Worm (Caenorhabditis elegans) whole organism, mixed stage, embryonic: ENCODE results near the gene exc-13.
A peak's percentile ranks its signal among the peaks of the same experiment; 100 is the strongest.
"Not testable (repeated sequence)": the region's sequence is repeated elsewhere in the genome, so short reads cannot be mapped to it uniquely, and the experiment has no call there.

Experiments
- M03D4.4 ChIP-seq: sonication (generic microtip); optimal IDR thresholded peaks from 2 replicates; lab custom pipeline; 2017; ENCODE audit warnings: mild to moderate bottlenecking, missing genetic modification characterization, missing compliant biosample characterization
- bed-3 ChIP-seq: fragments of 200-800 bp; sonication (Bioruptor generic); optimal IDR thresholded peaks from 3 replicates; lab custom pipeline; 2018; ENCODE audit warnings: mild to moderate bottlenecking, missing genetic modification characterization, moderate library complexity, missing compliant biosample characterization
- blmp-1 ChIP-seq: fragments of 150-350 bp; optimal IDR thresholded peaks from 2 replicates; lab custom pipeline; 2014; ENCODE audit warnings: missing biosample characterization, missing genetic modification characterization
- ceh-39 ChIP-seq: fragments of 150-350 bp; optimal IDR thresholded peaks from 2 replicates; lab custom pipeline; 2014; ENCODE audit warnings: missing biosample characterization, missing genetic modification characterization
- ceh-43 ChIP-seq: fragments of 200-800 bp; sonication (Bioruptor generic); optimal IDR thresholded peaks from 2 replicates; lab custom pipeline; 2018; ENCODE audit warnings: mild to moderate bottlenecking, missing genetic modification characterization, moderate library complexity, missing compliant biosample characterization
- ceh-83 ChIP-seq: fragments of 200-800 bp; sonication (Bioruptor generic); optimal IDR thresholded peaks from 2 replicates; lab custom pipeline; 2018; ENCODE audit warnings: mild to moderate bottlenecking, missing genetic modification characterization, missing compliant biosample characterization
- ces-1 ChIP-seq: fragments of 150-350 bp; optimal IDR thresholded peaks from 2 replicates; lab custom pipeline; 2014; ENCODE audit warnings: missing biosample characterization, missing genetic modification reagents, missing genetic modification characterization
- cnd-1 ChIP-seq: fragments of 200-800 bp; sonication (Bioruptor generic); optimal IDR thresholded peaks from 2 replicates; lab custom pipeline; 2018; ENCODE audit warnings: mild to moderate bottlenecking, missing genetic modification characterization, missing compliant biosample characterization
- elt-1 ChIP-seq: sonication (generic microtip); optimal IDR thresholded peaks from 2 replicates; lab custom pipeline; 2017; ENCODE audit warnings: missing genetic modification characterization, mild to moderate bottlenecking, missing compliant biosample characterization, antibody characterized with exemption, moderate library complexity, borderline replicate concordance; ENCODE audit not compliant: insufficient read depth
- elt-3 ChIP-seq: fragments of 150-350 bp; optimal IDR thresholded peaks from 2 replicates; lab custom pipeline; 2014; ENCODE audit warnings: missing biosample characterization, missing genetic modification characterization
- flh-1 ChIP-seq: fragments of 200-800 bp; sonication (Bioruptor generic); optimal IDR thresholded peaks from 2 replicates; lab custom pipeline; 2018; ENCODE audit warnings: mild to moderate bottlenecking, missing genetic modification characterization, moderate library complexity, missing compliant biosample characterization
- ham-2 ChIP-seq: fragments of 200-800 bp; sonication (Bioruptor generic); optimal IDR thresholded peaks from 2 replicates; lab custom pipeline; 2018; ENCODE audit warnings: mild to moderate bottlenecking, missing genetic modification characterization, missing compliant biosample characterization
- hlh-1 ChIP-seq: fragments of 150-350 bp; optimal IDR thresholded peaks from 2 replicates; lab custom pipeline; 2014; ENCODE audit warnings: missing biosample characterization, missing genetic modification reagents, missing genetic modification characterization
- lin-13 ChIP-seq: fragments of 150-350 bp; optimal IDR thresholded peaks from 2 replicates; lab custom pipeline; 2014; ENCODE audit warnings: missing biosample characterization, missing genetic modification characterization
- mab-5 ChIP-seq: fragments of 150-350 bp; optimal IDR thresholded peaks from 2 replicates; lab custom pipeline; 2014; ENCODE audit warnings: missing biosample characterization, missing genetic modification characterization
- nhr-12 ChIP-seq: fragments of 150-350 bp; optimal IDR thresholded peaks from 2 replicates; lab custom pipeline; 2014; ENCODE audit warnings: missing biosample characterization, missing genetic modification characterization
- nhr-2 ChIP-seq: fragments of 150-350 bp; optimal IDR thresholded peaks from 2 replicates; lab custom pipeline; 2014; ENCODE audit warnings: missing biosample characterization, missing genetic modification characterization
- nhr-237 ChIP-seq: fragments of 150-350 bp; optimal IDR thresholded peaks from 2 replicates; lab custom pipeline; 2014; ENCODE audit warnings: missing biosample characterization, missing genetic modification characterization
- nhr-28 ChIP-seq: fragments of 150-350 bp; optimal IDR thresholded peaks from 2 replicates; lab custom pipeline; 2014; ENCODE audit warnings: missing biosample characterization, missing genetic modification characterization
- nhr-76 ChIP-seq: sonication (generic microtip); optimal IDR thresholded peaks from 2 replicates; lab custom pipeline; 2017; ENCODE audit warnings: missing biosample characterization, missing genetic modification characterization
- pha-4 ChIP-seq: fragments of 150-350 bp; optimal IDR thresholded peaks from 2 replicates; lab custom pipeline; 2018; ENCODE audit warnings: missing biosample characterization, missing genetic modification reagents, missing genetic modification characterization
- snpc-4 ChIP-seq: fragments of 150-350 bp; optimal IDR thresholded peaks from 2 replicates; lab custom pipeline; 2014; ENCODE audit warnings: missing biosample characterization, missing genetic modification characterization
- sptf-1 ChIP-seq: sonication (generic microtip); optimal IDR thresholded peaks from 2 replicates; lab custom pipeline; 2017; ENCODE audit warnings: mild to moderate bottlenecking, missing genetic modification characterization, moderate library complexity, missing compliant biosample characterization
- tbx-8 ChIP-seq: fragments of 200-800 bp; sonication (Bioruptor generic); optimal IDR thresholded peaks from 2 replicates; lab custom pipeline; 2018; ENCODE audit warnings: mild to moderate bottlenecking, missing genetic modification characterization, moderate library complexity, missing compliant biosample characterization
- unc-120 ChIP-seq: sonication (generic microtip); optimal IDR thresholded peaks from 2 replicates; lab custom pipeline; 2017; ENCODE audit warnings: missing genetic modification characterization, missing compliant biosample characterization; ENCODE audit not compliant: poor library complexity, severe bottlenecking
- unc-39 ChIP-seq: fragments of 150-350 bp; optimal IDR thresholded peaks from 2 replicates; lab custom pipeline; 2014; ENCODE audit warnings: missing biosample characterization, missing genetic modification characterization
- unc-62 ChIP-seq: fragments of 150-350 bp; optimal IDR thresholded peaks from 2 replicates; lab custom pipeline; 2014; ENCODE audit warnings: missing biosample characterization, missing genetic modification reagents, missing genetic modification characterization
- zip-8 ChIP-seq: fragments of 150-350 bp; optimal IDR thresholded peaks from 2 replicates; lab custom pipeline; 2014; ENCODE audit warnings: missing biosample characterization, missing genetic modification characterization

The exc-13 gene

DNA sequence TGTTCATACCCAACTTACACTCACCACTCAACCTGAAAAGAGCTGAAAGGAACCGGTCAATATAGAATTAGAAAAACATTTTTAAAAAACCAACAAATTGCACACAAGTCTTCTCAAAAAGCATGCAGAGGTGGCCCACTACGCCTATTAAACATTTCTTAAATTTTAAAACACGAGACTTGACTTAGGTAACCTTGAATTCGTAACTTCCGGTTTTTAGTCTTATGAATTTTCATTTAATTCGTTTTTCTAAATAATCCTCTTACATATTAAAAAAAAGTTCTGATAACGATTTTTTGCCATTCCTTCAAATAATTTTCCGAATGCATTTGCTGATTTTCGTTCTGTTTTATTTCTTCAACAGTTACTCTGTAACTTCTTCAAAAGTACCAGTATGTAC lies 37.0 kb upstream of the exc-13 start, which contains the start of gene clec-7:
TSS of gene clec-7 (plus strand) at position 301 of the 400 bp plus-strand sequence.
- no peak for TF ChIP-seq bed-3 (GFP tag; lab: Kevin White, UChicago)
- TF ChIP-seq unc-39 (tag; lab: Kevin White, UChicago): no peak
- no peak for TF ChIP-seq nhr-12 (tag; lab: Kevin White, UChicago)
- no peak for TF ChIP-seq mab-5 (tag; lab: Kevin White, UChicago)
- no peak for TF ChIP-seq cnd-1 (tag; lab: Kevin White, UChicago)
- TF ChIP-seq tbx-8 (GFP tag; lab: Kevin White, UChicago): no peak
- TF ChIP-seq unc-120 (tag; lab: Kevin White, UChicago): no peak
- no peak for TF ChIP-seq ham-2 (GFP tag; lab: Kevin White, UChicago)
- TF ChIP-seq nhr-28 (tag; lab: Kevin White, UChicago): no peak
- TF ChIP-seq flh-1 (GFP tag; lab: Kevin White, UChicago): no peak
- no peak for TF ChIP-seq zip-8
- TF ChIP-seq, all 35 proteins: peak for 0

DNA sequence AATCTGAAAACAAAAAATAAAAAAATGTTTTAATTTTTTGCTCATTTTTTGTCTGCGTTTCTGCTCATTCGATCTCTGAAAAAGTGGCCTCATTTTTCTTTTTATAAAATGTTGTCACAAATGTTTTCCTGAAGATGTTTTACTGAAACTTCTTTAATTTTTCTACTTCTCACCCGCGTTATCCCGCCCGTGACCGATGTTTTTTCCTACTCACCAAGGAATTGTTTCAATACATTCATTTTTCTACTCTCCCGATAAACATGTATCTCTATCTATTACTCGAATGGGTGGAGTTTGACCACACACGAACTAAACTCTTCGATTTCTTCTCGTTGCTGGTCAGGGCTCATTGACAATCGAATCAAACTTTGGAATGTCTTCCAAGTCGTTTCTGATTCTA lies 34.2 kb upstream of the exc-13 start, which contains the start of gene F10G2.2:
TSS of gene F10G2.2 (plus strand) at position 301 of the 400 bp plus-strand sequence.
- TF ChIP-seq blmp-1 (tag; lab: Kevin White, UChicago) (no peak), unc-62 (GFP tag; lab: Kevin White, UChicago) (no peak), ceh-83 (no peak), elt-3 (no peak), flh-1 (GFP tag; lab: Kevin White, UChicago) (no peak), lin-13 (tag; lab: Kevin White, UChicago) (no peak), ceh-39 (tag; lab: Kevin White, UChicago) (no peak), ces-1 (GFP tag; lab: Kevin White, UChicago) (no peak), M03D4.4 (tag; lab: Kevin White, UChicago) (no peak), zip-8 (no peak), nhr-76 (tag; lab: Kevin White, UChicago) (no peak), snpc-4 (tag; lab: Kevin White, UChicago) (no peak), cnd-1 (tag; lab: Kevin White, UChicago) (no peak), hlh-1 (no peak), nhr-2 (tag; lab: Kevin White, UChicago) (no peak), unc-39 (tag; lab: Kevin White, UChicago) (no peak), sptf-1 (tag; lab: Kevin White, UChicago) (no peak)

DNA sequence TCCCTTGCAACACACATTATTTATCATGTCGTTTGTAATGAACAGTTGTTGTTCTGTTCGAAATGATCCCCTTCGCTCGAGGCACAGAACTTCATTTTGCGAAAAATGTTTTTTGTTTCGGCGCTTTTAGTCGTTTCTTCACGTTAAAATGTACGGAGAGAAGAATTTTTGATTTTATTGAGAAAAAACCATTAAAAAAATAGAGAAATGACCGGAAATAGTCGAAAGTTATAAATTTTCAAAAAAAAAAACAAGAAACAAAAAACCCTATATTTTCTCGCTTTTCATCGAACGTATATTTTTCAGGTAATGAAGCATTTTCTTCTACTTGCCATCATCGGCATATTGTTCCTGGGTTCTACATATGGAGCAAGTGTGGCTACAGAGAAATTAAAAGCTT lies 32.8 kb upstream of the exc-13 start, which contains the start of gene F10G2.1:
TSS of gene F10G2.1 (plus strand) at position 301 of the 400 bp plus-strand sequence.
- TF ChIP-seq hlh-1 (peak; percentile 25), unc-62 (GFP tag; lab: Kevin White, UChicago) (no peak)
- TF ChIP-seq, all 35 proteins: peak for 1

DNA sequence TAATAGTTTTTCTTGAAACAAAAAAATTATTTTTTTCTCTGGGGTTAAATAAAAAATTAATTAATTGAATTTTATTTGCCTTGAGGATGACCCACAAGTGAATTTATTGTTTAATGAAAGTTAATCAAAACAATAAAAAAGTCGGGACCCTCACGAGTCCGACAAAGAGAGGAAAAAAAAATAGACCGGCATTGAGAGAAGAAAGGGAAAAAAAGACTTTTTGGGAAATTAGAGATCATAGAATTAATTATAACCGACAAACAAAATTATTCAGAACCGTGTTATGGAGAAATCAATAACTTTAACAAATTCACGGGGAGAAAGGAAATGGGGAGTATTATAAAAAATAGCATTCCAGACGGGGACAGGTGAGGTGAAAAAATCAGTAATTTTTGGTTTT lies 27.8 kb upstream of the exc-13 start, which contains the start of gene F10G2.7:
TSS of gene F10G2.7 (minus strand) at position 101 of the 400 bp plus-strand sequence.
- TF ChIP-seq ceh-39, unc-39, M03D4.4 (tag; lab: Kevin White, UChicago): not testable (repeated sequence)

DNA sequence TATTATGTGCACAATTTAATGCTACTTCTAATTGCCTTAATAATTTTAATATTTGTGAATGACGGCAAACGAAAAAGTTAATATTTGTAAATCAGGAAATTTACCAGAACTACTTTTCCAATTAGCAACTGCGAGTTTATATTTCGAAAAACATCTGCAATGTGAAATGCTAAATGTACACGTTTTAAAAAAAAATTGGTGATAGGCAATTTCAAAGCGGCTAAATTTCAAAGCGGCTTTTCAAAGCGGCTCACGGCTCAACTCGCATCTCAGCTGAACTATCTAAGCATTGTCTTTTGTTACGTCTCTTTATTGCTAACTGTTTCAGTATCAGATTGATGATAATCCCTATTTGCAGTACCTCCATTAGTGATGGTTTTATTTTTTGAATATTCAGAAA lies 25.2 kb upstream of the exc-13 start, which contains the start of gene srh-187:
TSS of gene srh-187 (minus strand) at position 101 of the 400 bp plus-strand sequence.
- TF ChIP-seq tbx-8 (GFP tag; lab: Kevin White, UChicago) (no peak), sptf-1 (tag; lab: Kevin White, UChicago) (no peak), blmp-1 (tag; lab: Kevin White, UChicago) (no peak), unc-120 (tag; lab: Kevin White, UChicago) (no peak), unc-39 (tag; lab: Kevin White, UChicago) (no peak), nhr-237 (no peak), ceh-83 (no peak), ceh-43 (no peak), elt-1 (no peak), M03D4.4 (tag; lab: Kevin White, UChicago) (no peak), nhr-76 (tag; lab: Kevin White, UChicago) (no peak), mab-5 (tag; lab: Kevin White, UChicago) (no peak), flh-1 (GFP tag; lab: Kevin White, UChicago) (no peak), unc-62 (GFP tag; lab: Kevin White, UChicago) (no peak)

DNA sequence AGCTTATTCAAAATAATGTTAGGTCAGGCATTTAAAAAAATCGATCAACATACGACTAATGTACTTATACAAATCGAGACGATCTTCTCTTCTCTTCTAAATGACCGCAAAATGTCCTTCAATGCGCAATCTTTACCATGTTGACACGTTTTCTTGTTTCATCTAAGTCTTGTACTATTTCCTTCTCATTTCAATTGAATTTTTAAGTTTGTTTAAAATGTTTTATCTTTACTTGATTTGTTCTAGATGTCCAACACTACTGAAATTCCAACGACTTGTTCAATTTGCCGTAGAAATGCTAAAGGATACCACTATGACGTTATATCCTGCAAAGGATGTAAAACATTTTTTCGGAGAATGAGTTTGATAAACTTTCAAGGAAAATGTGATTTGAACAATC lies 23.1 kb upstream of the exc-13 start, which contains the start of the genes nhr-263 and nhr-148:
TSS of gene nhr-263 (minus strand) at position 101 of the 400 bp plus-strand sequence.
TSS of gene nhr-148 (plus strand) at position 215 of the 400 bp plus-strand sequence.
- TF ChIP-seq M03D4.4 (tag; lab: Kevin White, UChicago) (no peak), ham-2 (GFP tag; lab: Kevin White, UChicago) (no peak), pha-4 (tag; lab: Kevin White, UChicago) (no peak)
